Fruit fly (Drosophila melanogaster): ENCODE measurements around the gene Ugt301D1.

Ugt301D1 gene

dm6 chr2L:18463610-18464009 lies 45.8 kb upstream of the Ugt301D1 start (continued):
- no peak; the same call in 1 of the 2 replicates for TF ChIP-seq CG11294 (GFP tag; IDR thresholded peaks at IDR 0.05)
- TF ChIP-seq net (GFP tag; optimal IDR thresholded peaks at IDR 0.05): no peak
- peak; percentile 58 for TF ChIP-seq eg (GFP tag; IDR thresholded peaks at IDR 0.05)
- TF ChIP-seq CG7368 (GFP tag; optimal IDR thresholded peaks at IDR 0.05): no peak
- no peak for TF ChIP-seq CG11902 (GFP tag; optimal IDR thresholded peaks at IDR 0.05)
- TF ChIP-seq CG4318 (GFP tag; optimal IDR thresholded peaks at IDR 0.05): peak; percentile 40
- peak; percentile 89 for TF ChIP-seq esn (GFP tag; optimal IDR thresholded peaks at IDR 0.05)
- no peak for TF ChIP-seq Lpt (GFP tag; optimal IDR thresholded peaks at IDR 0.05)
- TF ChIP-seq CG31627 (GFP tag; optimal IDR thresholded peaks at IDR 0.05): peak; percentile 81
- no peak for TF ChIP-seq CG1621 (tag; optimal IDR thresholded peaks at IDR 0.05)
- peak; percentile 50 for TF ChIP-seq Hr4 (GFP tag; optimal IDR thresholded peaks at IDR 0.05)
- peak; percentile 56 for TF ChIP-seq CG3919 (GFP tag; optimal IDR thresholded peaks at IDR 0.05)
- TF ChIP-seq Sox15 (GFP tag; optimal IDR thresholded peaks at IDR 0.05): peak; percentile 33
- peak; percentile 90 for TF ChIP-seq Sox102F (GFP tag; optimal IDR thresholded peaks at IDR 0.05)
- TF ChIP-seq acj6 (GFP tag; optimal IDR thresholded peaks at IDR 0.05): peak; percentile 68
- peak; percentile 65 for TF ChIP-seq achi (GFP tag; optimal IDR thresholded peaks at IDR 0.05)
- TF ChIP-seq Blimp-1 (GFP tag; optimal IDR thresholded peaks at IDR 0.05): peak; percentile 27
- TF ChIP-seq Ets96B (tag; optimal IDR thresholded peaks at IDR 0.05): peak; percentile 79
- TF ChIP-seq CG34406 (GFP tag; optimal IDR thresholded peaks at IDR 0.05): peak; percentile 58

DNA sequence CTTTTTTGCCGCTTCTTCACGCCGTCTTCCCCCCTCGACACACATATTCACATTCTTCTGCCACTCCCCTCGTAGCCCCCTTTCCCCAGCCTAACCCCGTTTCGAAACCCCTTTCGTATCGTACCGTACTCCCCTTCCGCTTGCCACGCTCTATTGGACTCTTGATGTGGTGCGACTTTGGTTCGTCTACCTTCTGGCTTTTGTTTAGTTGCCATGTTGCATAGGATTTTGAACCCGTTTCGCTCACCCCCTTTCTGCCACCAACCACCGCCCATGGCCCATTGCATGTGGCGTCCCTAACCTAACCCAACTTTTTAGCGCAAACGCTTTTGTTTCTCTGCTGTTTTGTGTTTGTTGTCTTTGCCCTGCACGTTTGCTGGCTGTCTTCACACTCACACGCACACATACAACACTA lies 45.2 kb upstream of the Ugt301D1 start:
- no peak for TF ChIP-seq eg (GFP tag; IDR thresholded peaks at IDR 0.05)
- no peak for TF ChIP-seq Smox (GFP tag; optimal IDR thresholded peaks at IDR 0.05)
- no peak for TF ChIP-seq achi (GFP tag; optimal IDR thresholded peaks at IDR 0.05)
- TF ChIP-seq CG7368 (GFP tag; optimal IDR thresholded peaks at IDR 0.05): no peak
- no peak for TF ChIP-seq CG6808 (GFP tag; optimal IDR thresholded peaks at IDR 0.05)
- TF ChIP-seq Blimp-1 (GFP tag; optimal IDR thresholded peaks at IDR 0.05): no peak
- peak; percentile 61 for TF ChIP-seq Lpt (GFP tag; optimal IDR thresholded peaks at IDR 0.05)
- TF ChIP-seq OdsH (GFP tag; optimal IDR thresholded peaks at IDR 0.05): no peak
- no peak for TF ChIP-seq fkh (GFP tag; optimal IDR thresholded peaks at IDR 0.05)
- no peak; the same call in 1 of the 3 replicates for TF ChIP-seq CG6163 (GFP tag; IDR thresholded peaks at IDR 0.05)
- peak; percentile 21; the same call in 1 of the 2 replicates for TF ChIP-seq Gug (GFP tag; IDR thresholded peaks at IDR 0.05)
- TF ChIP-seq Hr39 (GFP tag; optimal IDR thresholded peaks at IDR 0.05): peak; percentile 30
- no peak for TF ChIP-seq CG8632 (GFP tag; optimal IDR thresholded peaks at IDR 0.05)
- TF ChIP-seq svp (GFP tag): no peak
- TF ChIP-seq Eip75B (GFP tag; optimal IDR thresholded peaks at IDR 0.05): no peak
- no peak for TF ChIP-seq esn (GFP tag; optimal IDR thresholded peaks at IDR 0.05)
- peak; percentile 15 for TF ChIP-seq CG31627 (GFP tag; optimal IDR thresholded peaks at IDR 0.05)
- TF ChIP-seq Hr4 (GFP tag; optimal IDR thresholded peaks at IDR 0.05): no peak
- TF ChIP-seq CG15336 (GFP tag; IDR thresholded peaks at IDR 0.05): no peak
- TF ChIP-seq acj6 (GFP tag; optimal IDR thresholded peaks at IDR 0.05): no peak
- no peak for TF ChIP-seq dac (GFP tag; optimal IDR thresholded peaks at IDR 0.05)
- peak; percentile 50 for TF ChIP-seq dsx (GFP tag; optimal IDR thresholded peaks at IDR 0.05; ENCODE audit: poor library complexity, severe bottlenecking)
- no peak for TF ChIP-seq net (GFP tag; optimal IDR thresholded peaks at IDR 0.05)
- TF ChIP-seq ss (GFP tag; optimal IDR thresholded peaks at IDR 0.05): peak; percentile 39 to 54
- no peak for TF ChIP-seq Sox15 (GFP tag; optimal IDR thresholded peaks at IDR 0.05)

- TF ChIP-seq CG6276 (GFP tag; optimal IDR thresholded peaks at IDR 0.05) (peak; percentile 63), CG4318 (GFP tag; optimal IDR thresholded peaks at IDR 0.05) (peak; percentile 71), Sox15 (GFP tag; optimal IDR thresholded peaks at IDR 0.05) (peak; percentile 51), esn (GFP tag; optimal IDR thresholded peaks at IDR 0.05) (peak; percentile 88), CG3032 (tag; optimal IDR thresholded peaks at IDR 0.05) (peak; percentile 45), fd59A (GFP tag; optimal IDR thresholded peaks at IDR 0.05) (peak; percentile 21), CG10631 (GFP tag; optimal IDR thresholded peaks at IDR 0.05) (peak; percentile 74), CG11294 (GFP tag; IDR thresholded peaks at IDR 0.05) (peak; percentile 29; the same call in 1 of the 2 replicates), dsx (GFP tag; optimal IDR thresholded peaks at IDR 0.05; ENCODE audit: poor library complexity, severe bottlenecking) (peak; percentile 55), CG8119 (GFP tag; IDR thresholded peaks at IDR 0.05) (peak; percentile 86), fkh (GFP tag; optimal IDR thresholded peaks at IDR 0.05) (no peak), net (GFP tag; optimal IDR thresholded peaks at IDR 0.05) (peak; percentile 85), CG16779 (tag; optimal IDR thresholded peaks at IDR 0.05) (peak; percentile 18), Sox102F (GFP tag; optimal IDR thresholded peaks at IDR 0.05) (peak; percentile 75), fd85E (GFP tag; optimal IDR thresholded peaks at IDR 0.05) (no peak), Eip78C (GFP tag) (peak; percentile 95), CG8319 (GFP tag; optimal IDR thresholded peaks at IDR 0.05) (peak; percentile 34), Sox14 (GFP tag; optimal IDR thresholded peaks at IDR 0.05) (peak; percentile 77), Eip93F (GFP tag; optimal IDR thresholded peaks at IDR 0.05) (peak; percentile 72), acj6 (GFP tag; optimal IDR thresholded peaks at IDR 0.05) (peak; percentile 72), CG32006 (GFP tag; optimal IDR thresholded peaks at IDR 0.05) (peak; percentile 87)
Measured at dm6 chr2L:18465402-18466201, 43.8 kb upstream of the Ugt301D1 start.
